Fruit fly (Drosophila melanogaster): ENCODE data around the gene CG5167.

- TF ChIP-seq bab1 (GFP tag; optimal IDR thresholded peaks at IDR 0.05) (peak; percentile 16), tj (GFP tag; optimal IDR thresholded peaks at IDR 0.05) (no peak), toe (GFP tag; optimal IDR thresholded peaks at IDR 0.05) (no peak), CG33017 (tag; optimal IDR thresholded peaks at IDR 0.05) (no peak), CG1620 (GFP tag; optimal IDR thresholded peaks at IDR 0.05) (no peak), CG12768 (GFP tag; optimal IDR thresholded peaks at IDR 0.05) (no peak), Hr96 (GFP tag; optimal IDR thresholded peaks at IDR 0.05) (no peak), CG7045 (GFP tag; optimal IDR thresholded peaks at IDR 0.05) (no peak), Crg-1 (GFP tag; optimal IDR thresholded peaks at IDR 0.05) (no peak), Mnt (GFP tag; optimal IDR thresholded peaks at IDR 0.05) (no peak), cic (GFP tag; optimal IDR thresholded peaks at IDR 0.05) (no peak), cnc (optimal IDR thresholded peaks at IDR 0.05) (no peak), Clk (GFP tag; optimal IDR thresholded peaks at IDR 0.05) (no peak), CG5204 (GFP tag; optimal IDR thresholded peaks at IDR 0.05) (no peak)
These were observed 42.8 kb upstream of the CG5167 start for dm6 chr3R:12363544-12363943.

Measured in whole organism, adult.